Worm (Caenorhabditis elegans) whole organism, L1 larva: ENCODE data around the gene mks-5.

Experiments used
- rnt-1 ChIP-seq: sonication (generic microtip); optimal IDR thresholded peaks from 2 replicates; lab custom pipeline; 2016; ENCODE audit warnings: mild to moderate bottlenecking, missing genetic modification characterization, moderate library complexity, missing compliant biosample characterization
- unc-62 ChIP-seq: fragments of 150-350 bp; optimal IDR thresholded peaks from 2 replicates; lab custom pipeline; 2014; ENCODE audit warnings: missing biosample characterization, missing genetic modification reagents, missing genetic modification characterization

ce11 chrII:10680130-10680529 is 39.9 kb upstream of the mks-5 start:
- TF ChIP-seq unc-62 (GFP tag; lab: Kevin White, UChicago), result no peak
- TF ChIP-seq rnt-1 (tag; lab: Kevin White, UChicago), result no peak
